Worm (Caenorhabditis elegans) whole organism, mixed stage, embryonic: ENCODE data around the gene mrp-7.
"Not testable (repeated sequence)": the region's sequence is repeated elsewhere in the genome, so short reads cannot be mapped to it uniquely, and the experiment has no call there.

Source experiments
- M03D4.4 ChIP-seq: sonication (generic microtip); optimal IDR thresholded peaks from 2 replicates; lab custom pipeline; 2017; ENCODE audit warnings: mild to moderate bottlenecking, missing genetic modification characterization, missing compliant biosample characterization
- bed-3 ChIP-seq: fragments of 200-800 bp; sonication (Bioruptor generic); optimal IDR thresholded peaks from 3 replicates; lab custom pipeline; 2018; ENCODE audit warnings: mild to moderate bottlenecking, missing genetic modification characterization, moderate library complexity, missing compliant biosample characterization
- blmp-1 ChIP-seq: fragments of 150-350 bp; optimal IDR thresholded peaks from 2 replicates; lab custom pipeline; 2014; ENCODE audit warnings: missing biosample characterization, missing genetic modification characterization
- ceh-39 ChIP-seq: fragments of 150-350 bp; optimal IDR thresholded peaks from 2 replicates; lab custom pipeline; 2014; ENCODE audit warnings: missing biosample characterization, missing genetic modification characterization
- ceh-43 ChIP-seq: fragments of 200-800 bp; sonication (Bioruptor generic); optimal IDR thresholded peaks from 2 replicates; lab custom pipeline; 2018; ENCODE audit warnings: mild to moderate bottlenecking, missing genetic modification characterization, moderate library complexity, missing compliant biosample characterization
- ceh-83 ChIP-seq: fragments of 200-800 bp; sonication (Bioruptor generic); optimal IDR thresholded peaks from 2 replicates; lab custom pipeline; 2018; ENCODE audit warnings: mild to moderate bottlenecking, missing genetic modification characterization, missing compliant biosample characterization
- ces-1 ChIP-seq: fragments of 150-350 bp; optimal IDR thresholded peaks from 2 replicates; lab custom pipeline; 2014; ENCODE audit warnings: missing biosample characterization, missing genetic modification reagents, missing genetic modification characterization
- cnd-1 ChIP-seq: fragments of 200-800 bp; sonication (Bioruptor generic); optimal IDR thresholded peaks from 2 replicates; lab custom pipeline; 2018; ENCODE audit warnings: mild to moderate bottlenecking, missing genetic modification characterization, missing compliant biosample characterization
- drap-1 ChIP-seq: fragments of 200-800 bp; sonication (Bioruptor generic); optimal IDR thresholded peaks from 3 replicates; lab custom pipeline; 2018; ENCODE audit warnings: mild to moderate bottlenecking, missing genetic modification characterization, missing compliant biosample characterization
- elt-1 ChIP-seq: sonication (generic microtip); optimal IDR thresholded peaks from 2 replicates; lab custom pipeline; 2017; ENCODE audit warnings: missing genetic modification characterization, mild to moderate bottlenecking, missing compliant biosample characterization, antibody characterized with exemption, moderate library complexity, borderline replicate concordance; ENCODE audit not compliant: insufficient read depth
- flh-1 ChIP-seq: fragments of 200-800 bp; sonication (Bioruptor generic); optimal IDR thresholded peaks from 2 replicates; lab custom pipeline; 2018; ENCODE audit warnings: mild to moderate bottlenecking, missing genetic modification characterization, moderate library complexity, missing compliant biosample characterization
- ham-2 ChIP-seq: fragments of 200-800 bp; sonication (Bioruptor generic); optimal IDR thresholded peaks from 2 replicates; lab custom pipeline; 2018; ENCODE audit warnings: mild to moderate bottlenecking, missing genetic modification characterization, missing compliant biosample characterization
- hlh-1 ChIP-seq: fragments of 150-350 bp; optimal IDR thresholded peaks from 2 replicates; lab custom pipeline; 2014; ENCODE audit warnings: missing biosample characterization, missing genetic modification reagents, missing genetic modification characterization
- lin-13 ChIP-seq: fragments of 150-350 bp; optimal IDR thresholded peaks from 2 replicates; lab custom pipeline; 2014; ENCODE audit warnings: missing biosample characterization, missing genetic modification characterization
- lin-32 ChIP-seq: fragments of 200-800 bp; sonication (Bioruptor generic); optimal IDR thresholded peaks from 2 replicates; lab custom pipeline; 2018; ENCODE audit warnings: mild to moderate bottlenecking, missing genetic modification characterization, missing compliant biosample characterization
- mab-5 ChIP-seq: fragments of 150-350 bp; optimal IDR thresholded peaks from 2 replicates; lab custom pipeline; 2014; ENCODE audit warnings: missing biosample characterization, missing genetic modification characterization
- mep-1 ChIP-seq: fragments of 150-350 bp; optimal IDR thresholded peaks from 2 replicates; lab custom pipeline; 2017; ENCODE audit warnings: missing biosample characterization, missing genetic modification reagents, missing genetic modification characterization, inconsistent platforms
- mls-2 ChIP-seq: sonication (generic microtip); optimal IDR thresholded peaks from 2 replicates; lab custom pipeline; 2016; ENCODE audit warnings: mild to moderate bottlenecking, missing genetic modification characterization, moderate library complexity, missing compliant biosample characterization
- nhr-2 ChIP-seq: fragments of 150-350 bp; optimal IDR thresholded peaks from 2 replicates; lab custom pipeline; 2014; ENCODE audit warnings: missing biosample characterization, missing genetic modification characterization
- nhr-237 ChIP-seq: fragments of 150-350 bp; optimal IDR thresholded peaks from 2 replicates; lab custom pipeline; 2014; ENCODE audit warnings: missing biosample characterization, missing genetic modification characterization
- nhr-28 ChIP-seq: fragments of 150-350 bp; optimal IDR thresholded peaks from 2 replicates; lab custom pipeline; 2014; ENCODE audit warnings: missing biosample characterization, missing genetic modification characterization
- nhr-76 ChIP-seq: sonication (generic microtip); optimal IDR thresholded peaks from 2 replicates; lab custom pipeline; 2017; ENCODE audit warnings: missing biosample characterization, missing genetic modification characterization
- sem-2 ChIP-seq: fragments of 200-800 bp; sonication (Bioruptor generic); optimal IDR thresholded peaks from 2 replicates; lab custom pipeline; 2018; ENCODE audit warnings: mild to moderate bottlenecking, missing genetic modification characterization, missing compliant biosample characterization
- snpc-4 ChIP-seq: fragments of 150-350 bp; optimal IDR thresholded peaks from 2 replicates; lab custom pipeline; 2014; ENCODE audit warnings: missing biosample characterization, missing genetic modification characterization
- sptf-1 ChIP-seq: sonication (generic microtip); optimal IDR thresholded peaks from 2 replicates; lab custom pipeline; 2017; ENCODE audit warnings: mild to moderate bottlenecking, missing genetic modification characterization, moderate library complexity, missing compliant biosample characterization
- unc-39 ChIP-seq: fragments of 150-350 bp; optimal IDR thresholded peaks from 2 replicates; lab custom pipeline; 2014; ENCODE audit warnings: missing biosample characterization, missing genetic modification characterization
- unc-62 ChIP-seq: fragments of 150-350 bp; optimal IDR thresholded peaks from 2 replicates; lab custom pipeline; 2014; ENCODE audit warnings: missing biosample characterization, missing genetic modification reagents, missing genetic modification characterization
- zip-8 ChIP-seq: fragments of 150-350 bp; optimal IDR thresholded peaks from 2 replicates; lab custom pipeline; 2014; ENCODE audit warnings: missing biosample characterization, missing genetic modification characterization

The mrp-7 gene

DNA sequence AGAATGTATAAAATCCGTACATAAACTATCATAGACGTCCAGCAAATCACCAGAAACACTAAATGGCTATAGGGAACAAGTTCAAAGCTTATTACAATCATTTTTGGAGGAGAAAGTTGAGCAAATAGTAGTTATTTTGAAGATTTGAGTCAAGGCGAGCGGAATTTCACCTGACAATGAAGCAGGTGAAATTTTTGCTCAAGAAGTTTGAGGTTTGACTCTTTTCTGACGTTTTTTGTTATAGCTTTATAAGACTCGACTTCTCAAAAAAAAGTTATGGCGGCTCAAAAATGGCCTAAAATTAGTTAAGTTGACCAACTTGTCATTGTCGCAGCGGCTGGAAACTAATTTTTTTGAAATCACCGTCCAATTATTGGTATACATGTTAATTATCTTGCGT, 34.2 kb downstream of the mrp-7 start, which contains the start of gene srv-3:
TSS of gene srv-3 (minus strand) at position 101 of the 400 bp plus-strand sequence.
- TF ChIP-seq ceh-43 (no peak), ham-2 (GFP tag; lab: Kevin White, UChicago) (no peak), unc-62 (GFP tag; lab: Kevin White, UChicago) (no peak), lin-32 (GFP tag; lab: Kevin White, UChicago) (no peak), mab-5 (no peak), zip-8 (tag; lab: Kevin White, UChicago) (no peak), elt-1 (tag; lab: Kevin White, UChicago) (no peak), lin-13 (tag; lab: Kevin White, UChicago) (no peak), ceh-83 (GFP tag; lab: Kevin White, UChicago) (no peak), M03D4.4 (tag; lab: Kevin White, UChicago) (no peak), drap-1 (GFP tag; lab: Kevin White, UChicago) (no peak), ceh-39 (tag; lab: Kevin White, UChicago) (no peak), unc-39 (tag; lab: Kevin White, UChicago) (no peak), snpc-4 (tag; lab: Kevin White, UChicago) (no peak), blmp-1 (tag; lab: Kevin White, UChicago) (no peak)

- TF ChIP-seq blmp-1 (tag; lab: Kevin White, UChicago); lin-32 (GFP tag; lab: Kevin White, UChicago); mab-5: not testable (repeated sequence)
Observed at ce11 chrV:19710514-19710913, 35.9 kb downstream of the mrp-7 start, which contains the start of gene Y43F8C.15. Gene Y43F8C.15 (minus strand): TSS chrV:19710614.

- TF ChIP-seq cnd-1, mls-2, elt-1 (tag; lab: Kevin White, UChicago): not testable (repeated sequence)
- TF ChIP-seq, all 35 proteins: peak for 0; not testable (repeated sequence) for 35
Observed at ce11 chrV:19711646-19712045, 37.0 kb downstream of the mrp-7 start, which contains the start of gene Y43F8C.23. Gene Y43F8C.23 (minus strand): TSS chrV:19711746.

ce11 chrV:19715419-19715818, 40.8 kb downstream of the mrp-7 start, which contains the start of gene Y43F8C.16:
Gene Y43F8C.16 (minus strand): TSS chrV:19715519.
- no peak for TF ChIP-seq ham-2 (GFP tag; lab: Kevin White, UChicago)
- TF ChIP-seq nhr-237 (tag; lab: Kevin White, UChicago): no peak
- TF ChIP-seq snpc-4 (tag; lab: Kevin White, UChicago): no peak
- TF ChIP-seq sem-2: no peak
- TF ChIP-seq lin-13 (tag; lab: Kevin White, UChicago): no peak
- no peak for TF ChIP-seq drap-1 (GFP tag; lab: Kevin White, UChicago)
- TF ChIP-seq unc-39 (tag; lab: Kevin White, UChicago): no peak

- TF ChIP-seq mep-1 (tag; lab: Kevin White, UChicago) (no peak), bed-3 (no peak), mls-2 (tag; lab: Kevin White, UChicago) (no peak), cnd-1 (tag; lab: Kevin White, UChicago) (no peak), nhr-2 (no peak), ceh-39 (tag; lab: Kevin White, UChicago) (no peak), nhr-28 (tag; lab: Kevin White, UChicago) (no peak), ceh-43 (no peak), ces-1 (GFP tag; lab: Kevin White, UChicago) (no peak), zip-8 (tag; lab: Kevin White, UChicago) (no peak), nhr-76 (tag; lab: Kevin White, UChicago) (no peak), unc-62 (GFP tag; lab: Kevin White, UChicago) (no peak), nhr-237 (tag; lab: Kevin White, UChicago) (no peak), sptf-1 (no peak), drap-1 (GFP tag; lab: Kevin White, UChicago) (no peak)
Observed at ce11 chrV:19715847-19716246, 41.2 kb downstream of the mrp-7 start, which contains the start of gene Y43F8C.17. Gene Y43F8C.17 (plus strand): TSS chrV:19716147.

DNA sequence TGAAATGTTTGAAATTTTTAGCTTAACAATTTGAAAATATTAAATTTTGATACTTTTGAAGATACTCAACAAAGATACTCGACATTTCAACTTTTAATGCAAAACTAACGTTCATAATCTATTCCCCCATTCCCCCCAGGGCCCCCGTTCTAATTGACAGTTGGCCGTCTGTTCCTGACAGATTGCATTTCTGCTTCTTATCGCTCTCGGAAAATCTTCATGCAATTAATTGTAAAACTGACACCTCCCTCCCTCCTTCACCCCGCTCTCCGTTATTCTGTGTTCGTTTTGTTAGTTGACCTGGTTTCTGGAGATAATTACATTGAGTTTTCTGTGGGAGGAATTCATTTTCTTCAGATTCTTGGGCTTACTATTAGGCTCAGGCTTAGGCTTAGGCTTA, 43.3 kb downstream of the mrp-7 start:
- TF ChIP-seq hlh-1 (tag; lab: Kevin White, UChicago) (peak; percentile 21), unc-62 (GFP tag; lab: Kevin White, UChicago) (peak; percentile 86), flh-1 (GFP tag; lab: Kevin White, UChicago) (no peak)
- TF ChIP-seq, all 35 proteins: peak for 2
